Fruit fly (Drosophila melanogaster) whole organism, pupa: ENCODE data around the gene Zmynd10.
A peak's percentile ranks its signal among the peaks of the same experiment; 100 is the strongest.

Source experiments
- CG13204 ChIP-seq: fragments of 200-800 bp; sonication (Bioruptor generic); optimal IDR thresholded peaks from 2 replicates; lab custom pipeline; 2018; ENCODE audit warnings: missing biosample characterization, mild to moderate bottlenecking, missing genetic modification characterization, moderate library complexity
- CG15710 ChIP-seq: fragments of 200-800 bp; sonication (Bioruptor generic); optimal IDR thresholded peaks from 2 replicates; lab custom pipeline; 2018; ENCODE audit warnings: missing biosample characterization, mild to moderate bottlenecking, missing genetic modification characterization, moderate library complexity
- CG17806 ChIP-seq: fragments of 200-800 bp; sonication (Bioruptor generic); optimal IDR thresholded peaks from 2 replicates; lab custom pipeline; 2018; ENCODE audit warnings: missing biosample characterization, mild to moderate bottlenecking, missing genetic modification characterization, moderate library complexity
- CG32121 ChIP-seq: fragments of 200-800 bp; sonication (Bioruptor generic); IDR thresholded peaks from 2 replicates; pipeline ENCODE4 v1.3.6; 2022; ENCODE audit warnings: missing biosample characterization, missing genetic modification characterization
- CG4496 ChIP-seq: fragments of 200-800 bp; sonication (Bioruptor generic); IDR thresholded peaks from 3 replicates; pipeline ENCODE4 v1.3.6; 2022; ENCODE audit warnings: missing biosample characterization, missing genetic modification characterization
- CG8159 ChIP-seq: fragments of 200-800 bp; sonication (Bioruptor generic); optimal IDR thresholded peaks from 3 replicates; lab custom pipeline; 2018; ENCODE audit warnings: missing biosample characterization, mild to moderate bottlenecking, missing genetic modification characterization, moderate library complexity
- CG9948 ChIP-seq: fragments of 200-800 bp; sonication (Bioruptor generic); optimal IDR thresholded peaks from 2 replicates; lab custom pipeline; 2018; ENCODE audit warnings: missing biosample characterization, mild to moderate bottlenecking, missing genetic modification characterization, moderate library complexity
- D1 ChIP-seq: fragments of 200-800 bp; sonication (Bioruptor generic); optimal IDR thresholded peaks from 2 replicates; lab custom pipeline; 2018; ENCODE audit warnings: missing biosample characterization, mild to moderate bottlenecking, missing genetic modification characterization, moderate library complexity
- EcR ChIP-seq: fragments of 200-800 bp; sonication (Bioruptor generic); optimal IDR thresholded peaks from 3 replicates; lab custom pipeline; 2019; ENCODE audit warnings: missing biosample characterization, missing genetic modification characterization, mild to moderate bottlenecking, moderate library complexity, missing genetic modification reagents
- Ets98B ChIP-seq: fragments of 200-800 bp; sonication (Bioruptor generic); IDR thresholded peaks from 2 replicates; pipeline ENCODE4 v1.3.6; 2022; ENCODE audit warnings: missing biosample characterization, missing genetic modification characterization
- Snoo ChIP-seq: fragments of 200-800 bp; sonication (Bioruptor generic); optimal IDR thresholded peaks from 3 replicates; lab custom pipeline; 2017; ENCODE audit warnings: missing biosample characterization, mild to moderate bottlenecking, missing genetic modification characterization, inconsistent platforms
- rn ChIP-seq: fragments of 200-800 bp; sonication (Bioruptor generic); IDR thresholded peaks from 2 replicates; pipeline ENCODE4 v1.3.6; 2022; ENCODE audit warnings: missing biosample characterization, missing genetic modification characterization

DNA sequence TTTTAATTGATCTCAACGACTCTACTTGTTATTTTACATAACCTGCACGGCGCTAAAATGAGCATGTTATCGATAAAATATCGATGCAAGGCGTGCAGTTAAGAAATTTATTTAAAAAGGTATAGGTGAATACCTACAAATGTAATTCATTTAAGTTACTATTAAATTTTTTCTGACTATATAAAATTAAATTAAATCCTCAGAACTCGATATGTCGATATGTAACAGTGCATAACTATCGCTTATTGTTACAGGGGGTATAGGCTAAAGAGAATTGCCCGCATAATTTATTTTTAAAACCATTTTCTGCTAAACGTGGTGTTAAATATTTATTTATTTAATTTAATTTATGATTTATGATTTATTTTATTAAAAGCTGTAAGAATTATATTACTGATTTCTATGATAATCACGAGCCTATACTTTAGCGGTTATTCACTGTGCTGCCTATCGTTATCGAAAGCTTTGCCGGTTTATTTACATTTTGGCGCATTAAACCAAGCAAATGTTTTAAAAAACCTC, 8.4 kb downstream of the Zmynd10 start, which contains the start of the genes mRpL20 and Icmt:
- peak; percentile 74 for TF ChIP-seq CG13204 (GFP tag; lab: Kevin White, UChicago)
- TF ChIP-seq CG32121 = peak; percentile 98
- TF ChIP-seq EcR = peak; percentile 38
- TF ChIP-seq CG17806 = peak; percentile 87
- peak; percentile 98 for TF ChIP-seq CG4496 (GFP tag; lab: Robert Waterston, UW)
- TF ChIP-seq rn (GFP tag; lab: Robert Waterston, UW) = peak; percentile 90
- peak; percentile 88 for TF ChIP-seq CG9948
- peak; percentile 94 for TF ChIP-seq Ets98B
- peak; percentile 97 for TF ChIP-seq Snoo (tag; lab: Kevin White, UChicago)
- peak; percentile 90 for TF ChIP-seq CG8159 (tag; lab: Kevin White, UChicago)
- TF ChIP-seq CG15710 (tag; lab: Kevin White, UChicago) = peak; percentile 98
- peak; percentile 72 for TF ChIP-seq D1
